Fruit fly (Drosophila melanogaster) whole organism, embryonic: ENCODE measurements around the gene CG11892.

ENCODE experiments used
- Adf1 ChIP-seq: fragments of 200-800 bp; sonication (Bioruptor generic); IDR thresholded peaks from 2 replicates; pipeline ENCODE4 v1.3.6; 2022; ENCODE audit warnings: missing biosample characterization, missing genetic modification characterization
- Awh ChIP-seq: fragments of 200-800 bp; sonication (Bioruptor generic); IDR thresholded peaks from 2 replicates; pipeline ENCODE4, ENCODE4 v1.3.6; 2022; ENCODE audit warnings: missing biosample characterization, missing genetic modification characterization
- BEAF-32 ChIP-seq: fragments of 200-800 bp; sonication (Bioruptor generic); optimal IDR thresholded peaks from 3 replicates; lab custom pipeline; 2017; ENCODE audit warnings: missing biosample characterization, missing genetic modification characterization, mild to moderate bottlenecking, moderate library complexity, missing genetic modification reagents
- CG10209 ChIP-seq: fragments of 200-800 bp; sonication (Bioruptor generic); optimal IDR thresholded peaks from 3 replicates; lab custom pipeline; 2017; ENCODE audit warnings: missing biosample characterization, mild to moderate bottlenecking, missing genetic modification characterization, missing genetic modification reagents
- CG10274 ChIP-seq: fragments of 200-800 bp; sonication (Bioruptor generic); optimal IDR thresholded peaks from 3 replicates; lab custom pipeline; 2017; ENCODE audit warnings: missing biosample characterization, mild to moderate bottlenecking, missing genetic modification characterization
- CG11247 ChIP-seq: fragments of 200-800 bp; sonication (Bioruptor generic); IDR thresholded peaks from 2 replicates; pipeline ENCODE4 v1.3.6; 2022; ENCODE audit warnings: missing biosample characterization, missing genetic modification characterization
- CG14014 ChIP-seq: fragments of 200-800 bp; sonication (Bioruptor generic); IDR thresholded peaks from 2 replicates; pipeline ENCODE4 v1.3.6; 2022; ENCODE audit warnings: missing biosample characterization, missing genetic modification characterization
- CG14441 ChIP-seq: fragments of 200-800 bp; sonication (Bioruptor generic); IDR thresholded peaks from 2 replicates; pipeline ENCODE4 v1.3.6; 2022; ENCODE audit warnings: missing biosample characterization, missing genetic modification characterization
- CG15479 ChIP-seq: fragments of 200-800 bp; sonication (Bioruptor generic); optimal IDR thresholded peaks from 3 replicates; lab custom pipeline; 2019; ENCODE audit warnings: missing biosample characterization, mild to moderate bottlenecking, missing genetic modification characterization, moderate library complexity
- CG16779 ChIP-seq: fragments of 200-800 bp; sonication (Bioruptor generic); IDR thresholded peaks from 2 replicates; pipeline ENCODE4 v1.3.6; 2022; ENCODE audit warnings: missing biosample characterization, missing genetic modification characterization
- CG17361 ChIP-seq: fragments of 200-800 bp; sonication (Bioruptor generic); IDR thresholded peaks from 3 replicates; pipeline ENCODE4 v1.3.6; 2022; ENCODE audit warnings: missing biosample characterization, missing genetic modification characterization
- CG18011 ChIP-seq: fragments of 200-800 bp; sonication (Bioruptor generic); optimal IDR thresholded peaks from 2 replicates; lab custom pipeline; 2017; ENCODE audit warnings: missing biosample characterization, missing genetic modification characterization, mild to moderate bottlenecking, moderate library complexity, missing genotype
- CG1832 ChIP-seq: fragments of 200-800 bp; sonication (Bioruptor generic); optimal IDR thresholded peaks from 2 replicates; lab custom pipeline; 2017; ENCODE audit warnings: missing biosample characterization, mild to moderate bottlenecking, missing genetic modification characterization, inconsistent platforms
- CG18599 ChIP-seq: fragments of 200-800 bp; sonication (Bioruptor generic); optimal IDR thresholded peaks from 3 replicates; lab custom pipeline; 2017; ENCODE audit warnings: missing biosample characterization, missing genetic modification characterization, mild to moderate bottlenecking, moderate library complexity, missing genetic modification reagents
- CG30403 ChIP-seq: fragments of 200-800 bp; sonication (Bioruptor generic); optimal IDR thresholded peaks from 3 replicates; lab custom pipeline; 2016; ENCODE audit warnings: missing biosample characterization, missing genetic modification characterization
- CG32532 ChIP-seq: fragments of 200-800 bp; sonication (Bioruptor generic); IDR thresholded peaks from 2 replicates; pipeline ENCODE4 v1.3.6; 2022; ENCODE audit warnings: missing biosample characterization, missing genetic modification characterization
- CG34376 ChIP-seq: fragments of 200-800 bp; sonication (Bioruptor generic); optimal IDR thresholded peaks from 2 replicates; lab custom pipeline; 2018; ENCODE audit warnings: missing biosample characterization, mild to moderate bottlenecking, missing genetic modification characterization
- CG3838 ChIP-seq: fragments of 200-800 bp; sonication (Bioruptor generic); optimal IDR thresholded peaks from 3 replicates; lab custom pipeline; 2016; ENCODE audit warnings: missing biosample characterization, missing genetic modification characterization
- CG4360 ChIP-seq: fragments of 200-800 bp; sonication (Bioruptor generic); IDR thresholded peaks from 2 replicates; pipeline ENCODE4 v1.3.6; 2022; ENCODE audit warnings: missing biosample characterization, missing genetic modification characterization
- CG6272 ChIP-seq: fragments of 200-800 bp; sonication (Bioruptor generic); IDR thresholded peaks from 2 replicates; pipeline ENCODE4 v1.3.6; 2022; ENCODE audit warnings: missing biosample characterization, missing genetic modification characterization
- CG6791 ChIP-seq: fragments of 200-800 bp; sonication (Bioruptor generic); IDR thresholded peaks from 3 replicates; pipeline ENCODE4 v1.3.6; 2022; ENCODE audit warnings: missing biosample characterization, missing genetic modification characterization; ENCODE audit not compliant: partially characterized antibody
- CG7839 ChIP-seq: fragments of 200-800 bp; sonication (Bioruptor generic); optimal IDR thresholded peaks from 3 replicates; lab custom pipeline; 2018; ENCODE audit warnings: missing biosample characterization, mild to moderate bottlenecking, missing genetic modification characterization, moderate library complexity
- CG8359 ChIP-seq: fragments of 200-800 bp; sonication (Bioruptor generic); optimal IDR thresholded peaks from 2 replicates; lab custom pipeline; 2017; ENCODE audit warnings: missing biosample characterization, mild to moderate bottlenecking, missing genetic modification characterization, borderline replicate concordance
- CG9727 ChIP-seq: fragments of 200-800 bp; sonication (Bioruptor generic); optimal IDR thresholded peaks from 3 replicates; lab custom pipeline; 2017; ENCODE audit warnings: missing biosample characterization, mild to moderate bottlenecking, missing genetic modification characterization
- Dip2 ChIP-seq: fragments of 200-800 bp; sonication (Bioruptor generic); IDR thresholded peaks from 2 replicates; pipeline ENCODE4 v1.3.6; 2022; ENCODE audit warnings: missing biosample characterization, missing genetic modification characterization
- Hsf ChIP-seq: fragments of 200-800 bp; sonication (Bioruptor generic); optimal IDR thresholded peaks from 3 replicates; lab custom pipeline; 2016; ENCODE audit warnings: missing biosample characterization, missing genetic modification characterization
- Mad ChIP-seq: fragments of 200-800 bp; sonication (Bioruptor generic); optimal IDR thresholded peaks from 2 replicates; lab custom pipeline; 2016; ENCODE audit warnings: missing biosample characterization, missing genetic modification characterization
- Mes4 ChIP-seq: fragments of 200-800 bp; sonication (Bioruptor generic); optimal IDR thresholded peaks from 2 replicates; lab custom pipeline; 2016; ENCODE audit warnings: missing biosample characterization, missing genetic modification characterization
- Oaz ChIP-seq: fragments of 200-800 bp; sonication (Bioruptor generic); IDR thresholded peaks from 2 replicates; pipeline ENCODE4 v1.3.6; 2022; ENCODE audit warnings: missing biosample characterization, missing genetic modification characterization
- Oli ChIP-seq: fragments of 200-800 bp; sonication (Bioruptor generic); optimal IDR thresholded peaks from 2 replicates; lab custom pipeline; 2018; ENCODE audit warnings: missing biosample characterization, mild to moderate bottlenecking, missing genetic modification characterization, moderate library complexity
- PHDP ChIP-seq: fragments of 200-800 bp; sonication (Bioruptor generic); optimal IDR thresholded peaks from 3 replicates; lab custom pipeline; 2018; ENCODE audit warnings: missing biosample characterization, mild to moderate bottlenecking, missing genetic modification characterization, moderate library complexity
- Scr ChIP-seq: fragments of 200-800 bp; sonication (Bioruptor generic); IDR thresholded peaks from 2 replicates; pipeline ENCODE4 v1.3.6; 2022; ENCODE audit warnings: missing biosample characterization, missing genetic modification characterization; ENCODE audit not compliant: partially characterized antibody
- Sry-δ ChIP-seq: fragments of 200-800 bp; sonication (Bioruptor generic); optimal IDR thresholded peaks from 2 replicates; lab custom pipeline; 2016; ENCODE audit warnings: missing biosample characterization, missing genetic modification characterization
- YL-1 ChIP-seq: fragments of 200-800 bp; sonication (Bioruptor generic); optimal IDR thresholded peaks from 3 replicates; lab custom pipeline; 2017; ENCODE audit warnings: missing biosample characterization, mild to moderate bottlenecking, missing genetic modification characterization
- ase ChIP-seq: fragments of 200-800 bp; sonication (Bioruptor generic); IDR thresholded peaks from 3 replicates; pipeline ENCODE4 v1.3.6; 2022; ENCODE audit warnings: missing biosample characterization, missing genetic modification characterization
- cas ChIP-seq: fragments of 200-800 bp; sonication (Bioruptor generic); IDR thresholded peaks from 2 replicates; pipeline ENCODE4 v1.3.6; 2022; ENCODE audit warnings: missing biosample characterization, missing genetic modification characterization
- caup ChIP-seq: fragments of 200-800 bp; sonication (Bioruptor generic); optimal IDR thresholded peaks from 3 replicates; lab custom pipeline; 2017; ENCODE audit warnings: missing biosample characterization, mild to moderate bottlenecking, missing genetic modification characterization, moderate library complexity; ENCODE audit not compliant: severe bottlenecking
- cg ChIP-seq: fragments of 200-800 bp; sonication (Bioruptor generic); optimal IDR thresholded peaks from 3 replicates; lab custom pipeline; 2019; ENCODE audit warnings: missing biosample characterization, mild to moderate bottlenecking, missing genetic modification characterization, moderate library complexity
- crp ChIP-seq, 2 experiments: fragments of 200-800 bp; sonication (Bioruptor generic); optimal IDR thresholded peaks; 2 replicates in 1 of 2; 3 replicates in 1 of 2; lab custom pipeline; 2017; ENCODE audit warnings: missing biosample characterization in 2 of 2, missing genetic modification characterization in 2 of 2, mild to moderate bottlenecking in 1 of 2, moderate library complexity in 1 of 2
- dm ChIP-seq: fragments of 200-800 bp; sonication (Bioruptor generic); optimal IDR thresholded peaks from 3 replicates; lab custom pipeline; 2016; ENCODE audit warnings: missing biosample characterization, missing genetic modification characterization
- fd102C ChIP-seq: fragments of 200-800 bp; sonication (Bioruptor generic); optimal IDR thresholded peaks from 2 replicates; lab custom pipeline; 2018; ENCODE audit warnings: missing biosample characterization, mild to moderate bottlenecking, missing genetic modification characterization, moderate library complexity
- fu2 ChIP-seq: fragments of 200-800 bp; sonication (Bioruptor generic); optimal IDR thresholded peaks from 2 replicates; lab custom pipeline; 2016; ENCODE audit warnings: missing biosample characterization, missing genetic modification characterization
- gce ChIP-seq: fragments of 200-800 bp; sonication (Bioruptor generic); IDR thresholded peaks from 3 replicates; pipeline ENCODE4 v1.3.6; 2022; ENCODE audit warnings: missing biosample characterization, missing genetic modification characterization
- h ChIP-seq: fragments of >200 bp; optimal IDR thresholded peaks from 2 replicates; lab custom pipeline; 2017
- her ChIP-seq: fragments of 200-800 bp; sonication (Bioruptor generic); optimal IDR thresholded peaks from 2 replicates; lab custom pipeline; 2016; ENCODE audit warnings: missing biosample characterization, missing genetic modification characterization
- oc ChIP-seq: fragments of 200-800 bp; sonication (Bioruptor generic); optimal IDR thresholded peaks from 2 replicates; lab custom pipeline; 2018; ENCODE audit warnings: missing biosample characterization, mild to moderate bottlenecking, missing genetic modification characterization, moderate library complexity
- pita ChIP-seq: fragments of 200-800 bp; sonication (Bioruptor generic); optimal IDR thresholded peaks from 2 replicates; lab custom pipeline; 2017; ENCODE audit warnings: missing biosample characterization, mild to moderate bottlenecking, missing genetic modification characterization
- sd ChIP-seq: fragments of 200-800 bp; sonication (Bioruptor generic); optimal IDR thresholded peaks from 3 replicates; lab custom pipeline; 2018; ENCODE audit warnings: missing biosample characterization, mild to moderate bottlenecking, missing genetic modification characterization, moderate library complexity
- trem ChIP-seq: fragments of 200-800 bp; optimal IDR thresholded peaks from 3 replicates; lab custom pipeline; 2019; ENCODE audit warnings: missing biosample characterization, mild to moderate bottlenecking, missing genetic modification characterization, moderate library complexity
- yki ChIP-seq: fragments of >200 bp; optimal IDR thresholded peaks from 3 replicates; lab custom pipeline; 2018
- z ChIP-seq: fragments of 200-800 bp; sonication (Bioruptor generic); IDR thresholded peaks from 3 replicates; pipeline ENCODE4 v1.3.6; 2022; ENCODE audit warnings: missing biosample characterization, missing genetic modification characterization

The CG11892 gene

DNA sequence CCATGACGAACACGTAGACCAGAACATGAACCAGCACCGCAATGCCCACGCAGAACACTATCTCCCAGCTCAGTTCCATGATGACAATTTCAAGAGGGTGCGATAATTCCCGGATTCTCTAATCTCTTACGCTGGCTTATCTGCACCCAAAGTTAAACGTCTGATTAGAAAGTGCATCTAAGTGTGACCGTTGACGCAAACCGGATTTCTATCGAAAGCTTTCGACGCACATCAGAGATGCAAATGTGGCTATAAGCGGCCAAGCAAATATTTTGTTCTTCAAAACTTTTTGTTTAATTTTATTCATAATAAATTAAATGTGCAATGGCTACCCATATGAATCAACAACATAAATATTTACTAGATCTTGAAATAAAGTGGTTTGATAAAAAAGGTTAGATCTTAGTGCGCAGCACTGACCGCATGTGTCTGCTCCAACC, 19.0 kb upstream of the CG11892 start, which contains the start of the genes Kdsr and CG11858 (continued):
- TF ChIP-seq CG10209 (GFP tag; lab: Kevin White, UChicago): peak; percentile 38
- TF ChIP-seq crp (GFP tag; optimal IDR thresholded peaks at IDR 0.05; lab: Kevin White, UChicago): peak in 1 of 2 experiments; percentile 49
- TF ChIP-seq CG17361: no peak; the same call in 2 of the 3 replicates
- peak; percentile 52 for TF ChIP-seq BEAF-32 (GFP tag; lab: Kevin White, UChicago)
- peak; percentile 74 for TF ChIP-seq dm (GFP tag; lab: Kevin White, UChicago)
- TF ChIP-seq oc (tag; lab: Kevin White, UChicago): peak; percentile 67
- TF ChIP-seq CG30403: peak; percentile 82
- no peak for TF ChIP-seq CG16779 (GFP tag; lab: Robert Waterston, UW)
- TF ChIP-seq CG4360 (GFP tag; lab: Robert Waterston, UW): no peak
- peak; percentile 70 for TF ChIP-seq Hsf (GFP tag; lab: Kevin White, UChicago)
- peak; percentile 42 for TF ChIP-seq CG3838 (GFP tag; lab: Kevin White, UChicago)
- no peak for TF ChIP-seq CG6791 (GFP tag; lab: Robert Waterston, UW)
- TF ChIP-seq her (GFP tag; lab: Kevin White, UChicago): peak; percentile 30
- TF ChIP-seq fd102C: no peak
- TF ChIP-seq Adf1 (GFP tag; lab: Robert Waterston, UW): peak; percentile 54
- peak; percentile 58 for TF ChIP-seq Sry-δ (GFP tag; lab: Kevin White, UChicago)
- peak; percentile 77 for TF ChIP-seq CG34376 (GFP tag; lab: Kevin White, UChicago)
- no peak for TF ChIP-seq Mes4 (GFP tag; lab: Kevin White, UChicago)
- no peak for TF ChIP-seq CG15479
- peak; percentile 72 for TF ChIP-seq CG14441 (GFP tag; lab: Robert Waterston, UW)
- TF ChIP-seq CG14014: peak; percentile 77
- no peak for TF ChIP-seq h (lab: Kevin White, UChicago)
- TF ChIP-seq Awh (GFP tag; lab: Robert Waterston, UW): no peak
- peak; percentile 37 for TF ChIP-seq CG18011 (GFP tag; lab: Kevin White, UChicago)
- TF ChIP-seq trem: peak; percentile 38
- TF ChIP-seq CG6272 (GFP tag; lab: Robert Waterston, UW): peak; percentile 32; the same call in 1 of the 2 replicates
- no peak for TF ChIP-seq yki
- TF ChIP-seq caup (GFP tag; lab: Kevin White, UChicago): peak; percentile 58
- TF ChIP-seq Oli (tag; lab: Kevin White, UChicago): peak; percentile 46
- TF ChIP-seq CG18599: no peak
- TF ChIP-seq CG11247 (GFP tag; lab: Robert Waterston, UW): 0 out of 2 replicates have a peak, but pooled peaks have one; percentile 18
- peak; percentile 45; the same call in 1 of the 3 replicates for TF ChIP-seq ase (GFP tag; lab: Robert Waterston, UW)
- no peak for TF ChIP-seq cg (GFP tag; lab: Kevin White, UChicago)
- TF ChIP-seq pita (GFP tag; lab: Kevin White, UChicago): no peak
- TF ChIP-seq z (GFP tag; lab: Robert Waterston, UW): 0 out of 3 replicates have a peak, but pooled peaks have one; percentile 29
- no peak for TF ChIP-seq gce
- peak; percentile 75 for TF ChIP-seq PHDP (tag; lab: Kevin White, UChicago)
- peak; percentile 16 for TF ChIP-seq CG8359 (GFP tag; lab: Kevin White, UChicago)
- TF ChIP-seq Mad (GFP tag; lab: Kevin White, UChicago): peak; percentile 61
- TF ChIP-seq CG32532 (GFP tag; lab: Robert Waterston, UW): peak; percentile 68
- peak; percentile 27 for TF ChIP-seq sd (tag; lab: Kevin White, UChicago)
- TF ChIP-seq CG7839 (tag; lab: Kevin White, UChicago): peak; percentile 64
- TF ChIP-seq Scr (GFP tag; lab: Robert Waterston, UW): peak; percentile 40
- no peak for TF ChIP-seq Oaz
- TF ChIP-seq fu2 (GFP tag; lab: Kevin White, UChicago): peak; percentile 21
- TF ChIP-seq CG1832 (GFP tag; lab: Kevin White, UChicago): no peak
- peak; percentile 3 for TF ChIP-seq YL-1 (GFP tag; lab: Kevin White, UChicago)
- peak; percentile 52; the same call in 1 of the 2 replicates for TF ChIP-seq cas (GFP tag; lab: Robert Waterston, UW)
- TF ChIP-seq Dip2 (GFP tag; lab: Robert Waterston, UW): no peak
- TF ChIP-seq CG9727: peak; percentile 53
- TF ChIP-seq CG10274 (GFP tag; lab: Kevin White, UChicago): no peak
